Worm (Caenorhabditis elegans) whole organism, L1 larva: ENCODE data around the gene K02A2.1.
A peak's percentile ranks its signal among the peaks of the same experiment; 100 is the strongest.

ENCODE experiments used
- C16A3.4 ChIP-seq: fragments of 150-350 bp; optimal IDR thresholded peaks from 2 replicates; lab custom pipeline; 2014; ENCODE audit warnings: missing biosample characterization, missing genetic modification characterization
- C34B4.2 ChIP-seq: sonication (generic microtip); optimal IDR thresholded peaks from 2 replicates; lab custom pipeline; 2017; ENCODE audit warnings: mild to moderate bottlenecking, missing genetic modification characterization, missing compliant biosample characterization
- aha-1 ChIP-seq: fragments of 150-350 bp; optimal IDR thresholded peaks from 2 replicates; lab custom pipeline; 2014; ENCODE audit warnings: missing biosample characterization, missing genetic modification characterization
- blmp-1 ChIP-seq: fragments of 150-350 bp; optimal IDR thresholded peaks from 2 replicates; lab custom pipeline; 2014; ENCODE audit warnings: missing biosample characterization, missing genetic modification characterization
- ceh-63 ChIP-seq: fragments of 200-800 bp; sonication (Bioruptor generic); optimal IDR thresholded peaks from 2 replicates; lab custom pipeline; 2018; ENCODE audit warnings: mild to moderate bottlenecking, missing genetic modification characterization, missing compliant biosample characterization
- ceh-82 ChIP-seq, 3 experiments: fragments of 150-350 bp in 1 of 3; sonication (generic microtip) in 2 of 3; optimal IDR thresholded peaks; 2 replicates each; lab custom pipeline; 2014 to 2017; ENCODE audit warnings: missing biosample characterization in 3 of 3, missing genetic modification characterization in 3 of 3
- efl-1 ChIP-seq, 4 experiments: fragments of 150-350 bp; optimal IDR thresholded peaks in 3 of 4; peaks in 1 of 4; 1 replicate in 1 of 4; 2 replicates in 3 of 4; lab custom pipeline; 2014; ENCODE audit warnings: missing biosample characterization in 2 of 4, missing genetic modification characterization in 2 of 4, missing genetic modification reagents in 2 of 4
- elt-3 ChIP-seq, 6 experiments: fragments of 150-350 bp in 1 of 6; sonication (generic microtip); optimal IDR thresholded peaks; 2 replicates each; lab custom pipeline; 2017 to 2018; ENCODE audit warnings: missing biosample characterization in 6 of 6, missing genetic modification characterization in 6 of 6, inconsistent platforms in 1 of 6
- fkh-8 ChIP-seq: sonication (generic microtip); optimal IDR thresholded peaks from 2 replicates; lab custom pipeline; 2016; ENCODE audit warnings: mild to moderate bottlenecking, missing genetic modification characterization, missing compliant biosample characterization
- grh-1 ChIP-seq: fragments of 200-800 bp; sonication (Bioruptor generic); IDR thresholded peaks from 2 replicates; pipeline ENCODE4 v1.3.6; 2022; ENCODE audit warnings: missing genetic modification reagents, missing genetic modification characterization, missing compliant biosample characterization
- hlh-4 ChIP-seq: sonication (generic microtip); optimal IDR thresholded peaks from 2 replicates; lab custom pipeline; 2016; ENCODE audit warnings: mild to moderate bottlenecking, missing genetic modification characterization, missing compliant biosample characterization
- irx-1 ChIP-seq: sonication (generic microtip); optimal IDR thresholded peaks from 2 replicates; lab custom pipeline; 2016; ENCODE audit warnings: missing genetic modification characterization, missing compliant biosample characterization
- lin-13 ChIP-seq: fragments of 150-350 bp; optimal IDR thresholded peaks from 2 replicates; lab custom pipeline; 2014; ENCODE audit warnings: missing biosample characterization, missing genetic modification reagents, missing genetic modification characterization
- lin-14 ChIP-seq: fragments of 200-800 bp; sonication (Bioruptor generic); optimal IDR thresholded peaks from 2 replicates; lab custom pipeline; 2018; ENCODE audit warnings: mild to moderate bottlenecking, missing genetic modification characterization, moderate library complexity, missing compliant biosample characterization
- lin-35 ChIP-seq, 2 experiments: fragments of 150-350 bp; optimal IDR thresholded peaks; 2 replicates each; lab custom pipeline; 2014; ENCODE audit warnings: missing biosample characterization in 2 of 2, missing genetic modification characterization in 2 of 2, missing genetic modification reagents in 2 of 2
- lin-39 ChIP-seq: fragments of 150-350 bp; optimal IDR thresholded peaks from 2 replicates; lab custom pipeline; 2014; ENCODE audit warnings: missing biosample characterization, missing genetic modification reagents, missing genetic modification characterization
- mdl-1 ChIP-seq, 2 experiments: fragments of 150-350 bp; optimal IDR thresholded peaks; 2 replicates each; lab custom pipeline; 2014 to 2017; ENCODE audit warnings: missing biosample characterization in 2 of 2, missing genetic modification characterization in 2 of 2, inconsistent platforms in 1 of 2
- mep-1 ChIP-seq: fragments of 150-350 bp; optimal IDR thresholded peaks from 2 replicates; lab custom pipeline; 2014; ENCODE audit warnings: missing biosample characterization, missing genetic modification characterization
- nhr-12 ChIP-seq: sonication (generic microtip); optimal IDR thresholded peaks from 2 replicates; lab custom pipeline; 2017; ENCODE audit warnings: missing biosample characterization, missing genetic modification characterization
- nhr-20 ChIP-seq: sonication (generic microtip); optimal IDR thresholded peaks from 2 replicates; lab custom pipeline; 2016; ENCODE audit warnings: mild to moderate bottlenecking, missing genetic modification characterization, missing compliant biosample characterization
- nhr-237 ChIP-seq: fragments of 150-350 bp; optimal IDR thresholded peaks from 2 replicates; lab custom pipeline; 2014; ENCODE audit warnings: missing biosample characterization, missing genetic modification characterization
- nhr-71 ChIP-seq: sonication (generic microtip); optimal IDR thresholded peaks from 2 replicates; lab custom pipeline; 2016; ENCODE audit warnings: mild to moderate bottlenecking, missing genetic modification characterization, moderate library complexity, missing compliant biosample characterization
- nhr-76 ChIP-seq: sonication (generic microtip); optimal IDR thresholded peaks from 2 replicates; lab custom pipeline; 2017; ENCODE audit warnings: missing biosample characterization, missing genetic modification characterization
- nhr-77 ChIP-seq: fragments of 150-350 bp; optimal IDR thresholded peaks from 2 replicates; lab custom pipeline; 2014; ENCODE audit warnings: missing biosample characterization, missing genetic modification characterization
- nhr-85 ChIP-seq: sonication (generic microtip); peaks from one replicate; lab custom pipeline; 2016; ENCODE audit warnings: missing genetic modification characterization, inconsistent platforms, missing compliant biosample characterization
- pax-3 ChIP-seq: fragments of 200-800 bp; sonication (Bioruptor generic); optimal IDR thresholded peaks from 2 replicates; lab custom pipeline; 2018; ENCODE audit warnings: mild to moderate bottlenecking, missing genetic modification characterization, moderate library complexity, missing compliant biosample characterization
- rnt-1 ChIP-seq: sonication (generic microtip); optimal IDR thresholded peaks from 2 replicates; lab custom pipeline; 2016; ENCODE audit warnings: mild to moderate bottlenecking, missing genetic modification characterization, moderate library complexity, missing compliant biosample characterization
- snpc-4 ChIP-seq: fragments of 150-350 bp; optimal IDR thresholded peaks from 2 replicates; lab custom pipeline; 2014; ENCODE audit warnings: missing biosample characterization, missing genetic modification characterization
- snu-23 ChIP-seq: sonication (generic microtip); optimal IDR thresholded peaks from 2 replicates; lab custom pipeline; 2016; ENCODE audit warnings: missing genetic modification characterization, missing compliant biosample characterization
- sup-37 ChIP-seq: fragments of 200-800 bp; sonication (Bioruptor generic); optimal IDR thresholded peaks from 2 replicates; lab custom pipeline; 2018; ENCODE audit warnings: mild to moderate bottlenecking, missing genetic modification characterization, missing compliant biosample characterization
- tbx-2 ChIP-seq: sonication (generic microtip); optimal IDR thresholded peaks from 2 replicates; lab custom pipeline; 2016; ENCODE audit warnings: missing genetic modification characterization, missing compliant biosample characterization
- unc-130 ChIP-seq: fragments of 150-350 bp; optimal IDR thresholded peaks from 2 replicates; lab custom pipeline; 2017; ENCODE audit warnings: missing biosample characterization, missing genetic modification characterization, inconsistent platforms
- unc-30 ChIP-seq: sonication (generic microtip); optimal IDR thresholded peaks from 2 replicates; lab custom pipeline; 2017; ENCODE audit warnings: missing biosample characterization, missing genetic modification characterization
- xbp-1 ChIP-seq: sonication (generic microtip); optimal IDR thresholded peaks from 2 replicates; lab custom pipeline; 2016; ENCODE audit warnings: missing genetic modification characterization, missing compliant biosample characterization
- zag-1 ChIP-seq: fragments of 150-350 bp; optimal IDR thresholded peaks from 2 replicates; lab custom pipeline; 2014; ENCODE audit warnings: missing biosample characterization, missing genetic modification characterization
- zip-4 ChIP-seq: fragments of 200-800 bp; sonication (Bioruptor generic); optimal IDR thresholded peaks from 2 replicates; lab custom pipeline; 2018; ENCODE audit warnings: mild to moderate bottlenecking, missing genetic modification characterization, moderate library complexity, missing compliant biosample characterization
- ztf-4 ChIP-seq: fragments of 150-350 bp; optimal IDR thresholded peaks from 2 replicates; lab custom pipeline; 2014; ENCODE audit warnings: missing biosample characterization, missing genetic modification characterization

K02A2.1 gene

ce11 chrII:7392052-7392694, 42.9 kb upstream of the K02A2.1 start (continued):
- TF ChIP-seq fkh-8, result peak; percentile 52
- TF ChIP-seq, all 84 proteins: peak for 25

- TF ChIP-seq elt-3 (tag; optimal IDR thresholded peaks at IDR 0.05; lab: Kevin White, UChicago), result peak in 1 of 6 experiments; percentile 7
- TF ChIP-seq efl-1 (optimal IDR thresholded peaks at IDR 0.05; lab: Kevin White, UChicago), result no peak
- TF ChIP-seq efl-1 (GFP tag; optimal IDR thresholded peaks at IDR 0.05 in 1 of 2; lab: Kevin White, UChicago), result peak in 1 of 2 experiments; percentile 72
- TF ChIP-seq unc-30 (tag; lab: Kevin White, UChicago), result no peak
- TF ChIP-seq ztf-4 (tag; lab: Kevin White, UChicago), result peak; percentile 15
- TF ChIP-seq tbx-2 (tag; lab: Kevin White, UChicago), result no peak
- TF ChIP-seq blmp-1, result peak; percentile 37
These were observed 41.7 kb upstream of the K02A2.1 start for ce11 chrII:7393393-7393792.

- peak; percentile 15 for TF ChIP-seq nhr-71 (tag; lab: Kevin White, UChicago)
- peak; percentile 81 for TF ChIP-seq nhr-85
- peak in 1 of 2 experiments; percentile 19 for TF ChIP-seq lin-35 (GFP tag; optimal IDR thresholded peaks at IDR 0.05; lab: Kevin White, UChicago)
- no peak for TF ChIP-seq ceh-82 (tag; optimal IDR thresholded peaks at IDR 0.05; lab: Kevin White, UChicago)
- peak in 1 of 2 experiments; percentile 9 for TF ChIP-seq mdl-1 (tag; optimal IDR thresholded peaks at IDR 0.05; lab: Kevin White, UChicago)
- peak; percentile 30 for TF ChIP-seq mep-1 (tag; lab: Kevin White, UChicago)
- TF ChIP-seq lin-13 (GFP tag; lab: Kevin White, UChicago), result peak; percentile 4
- no peak for TF ChIP-seq efl-1 (optimal IDR thresholded peaks at IDR 0.05; lab: Kevin White, UChicago)
- TF ChIP-seq efl-1 (GFP tag; optimal IDR thresholded peaks at IDR 0.05 in 1 of 2; lab: Kevin White, UChicago), result no peak
- peak; percentile 21 for TF ChIP-seq blmp-1
- peak; percentile 5 for TF ChIP-seq snu-23 (GFP tag; lab: Kevin White, UChicago)
- no peak for TF ChIP-seq nhr-77 (tag; lab: Kevin White, UChicago)
- TF ChIP-seq nhr-20 (tag; lab: Kevin White, UChicago), result peak; percentile 3
- no peak for TF ChIP-seq nhr-12 (tag; lab: Kevin White, UChicago)
- TF ChIP-seq nhr-76 (tag; lab: Kevin White, UChicago), result no peak
- peak; percentile 65 for TF ChIP-seq lin-14 (GFP tag; lab: Kevin White, UChicago)
These were observed 41.0 kb upstream of the K02A2.1 start for ce11 chrII:7393922-7394689.

- TF ChIP-seq grh-1, result no peak
- TF ChIP-seq efl-1 (optimal IDR thresholded peaks at IDR 0.05; lab: Kevin White, UChicago), result no peak
- peak in 1 of 2 experiments; percentile 62 for TF ChIP-seq efl-1 (GFP tag; optimal IDR thresholded peaks at IDR 0.05 in 1 of 2; lab: Kevin White, UChicago)
- no peak for TF ChIP-seq lin-13 (GFP tag; lab: Kevin White, UChicago)
These were observed 40.4 kb upstream of the K02A2.1 start, which contains the start of gene bath-44 for ce11 chrII:7394690-7395054. TSS of gene bath-44 (plus strand) at chrII:7394955.

ce11 chrII:7396081-7396480, 39.0 kb upstream of the K02A2.1 start:
- TF ChIP-seq nhr-77 (tag; lab: Kevin White, UChicago) (no peak), xbp-1 (no peak), ceh-63 (GFP tag; lab: Kevin White, UChicago) (no peak), hlh-4 (tag; lab: Kevin White, UChicago) (no peak), tbx-2 (tag; lab: Kevin White, UChicago) (no peak), unc-30 (tag; lab: Kevin White, UChicago) (no peak), C16A3.4 (tag; lab: Kevin White, UChicago) (no peak), zag-1 (tag; lab: Kevin White, UChicago) (no peak), rnt-1 (no peak), nhr-85 (no peak), mep-1 (tag; lab: Kevin White, UChicago) (no peak)

- TF ChIP-seq zip-4 (GFP tag; lab: Kevin White, UChicago) (no peak), zag-1 (tag; lab: Kevin White, UChicago) (no peak), nhr-237 (tag; lab: Kevin White, UChicago) (no peak), pax-3 (tag; lab: Kevin White, UChicago) (no peak), lin-13 (GFP tag; lab: Kevin White, UChicago) (no peak), nhr-12 (tag; lab: Kevin White, UChicago) (no peak), aha-1 (tag; lab: Kevin White, UChicago) (no peak), snu-23 (GFP tag; lab: Kevin White, UChicago) (no peak), unc-130 (tag; lab: Kevin White, UChicago) (no peak), ceh-63 (GFP tag; lab: Kevin White, UChicago) (no peak), lin-39 (tag; lab: Kevin White, UChicago) (no peak), irx-1 (no peak), unc-30 (tag; lab: Kevin White, UChicago) (no peak), blmp-1 (peak; percentile 0), snpc-4 (tag; lab: Kevin White, UChicago) (no peak), sup-37 (GFP tag; lab: Kevin White, UChicago) (no peak), tbx-2 (tag; lab: Kevin White, UChicago) (no peak), nhr-85 (peak; percentile 63), C34B4.2 (tag; lab: Kevin White, UChicago) (no peak)
These were observed 37.7 kb upstream of the K02A2.1 start for ce11 chrII:7397273-7397840.
